Worm (Caenorhabditis elegans): Measurements from ENCODE around the gene R01H10.4.

- no peak for TF ChIP-seq pes-1 (GFP tag; IDR thresholded peaks at IDR 0.05)
- no peak for TF ChIP-seq F13C5.2 (tag; optimal IDR thresholded peaks at IDR 0.05)
- no peak for TF ChIP-seq flt-1 (GFP tag; IDR thresholded peaks at IDR 0.05)
- TF ChIP-seq ceh-13 (GFP tag; optimal IDR thresholded peaks at IDR 0.05): no peak
These were observed 42.6 kb upstream of the R01H10.4 start, which contains the start of the genes blos-1 and best-18 for ce11 chrIII:10211889-10212494.
